Fruit fly (Drosophila melanogaster) whole organism, adult: ENCODE results near the gene CG44774.

Source experiments
- CG5204 ChIP-seq: fragments of 200-800 bp; sonication (Bioruptor generic); optimal IDR thresholded peaks from 2 replicates; lab custom pipeline; 2016; ENCODE audit warnings: missing biosample characterization, missing genetic modification characterization
- CG7045 ChIP-seq: fragments of 200-800 bp; sonication (Bioruptor generic); optimal IDR thresholded peaks from 2 replicates; lab custom pipeline; 2017; ENCODE audit warnings: missing biosample characterization, mild to moderate bottlenecking, missing genetic modification characterization
- Clk ChIP-seq: fragments of 200-800 bp; sonication (Bioruptor generic); optimal IDR thresholded peaks from 2 replicates; lab custom pipeline; 2017; ENCODE audit warnings: missing biosample characterization, missing genetic modification characterization
- pad ChIP-seq: fragments of 200-800 bp; sonication (Bioruptor generic); optimal IDR thresholded peaks from 3 replicates; lab custom pipeline; 2017; ENCODE audit warnings: missing biosample characterization, missing genetic modification characterization, mild to moderate bottlenecking, moderate library complexity, missing genetic modification reagents
- tj ChIP-seq: fragments of 200-800 bp; sonication (Bioruptor generic); optimal IDR thresholded peaks from 3 replicates; lab custom pipeline; 2017; ENCODE audit warnings: missing biosample characterization, mild to moderate bottlenecking, missing genetic modification characterization, moderate library complexity

DNA sequence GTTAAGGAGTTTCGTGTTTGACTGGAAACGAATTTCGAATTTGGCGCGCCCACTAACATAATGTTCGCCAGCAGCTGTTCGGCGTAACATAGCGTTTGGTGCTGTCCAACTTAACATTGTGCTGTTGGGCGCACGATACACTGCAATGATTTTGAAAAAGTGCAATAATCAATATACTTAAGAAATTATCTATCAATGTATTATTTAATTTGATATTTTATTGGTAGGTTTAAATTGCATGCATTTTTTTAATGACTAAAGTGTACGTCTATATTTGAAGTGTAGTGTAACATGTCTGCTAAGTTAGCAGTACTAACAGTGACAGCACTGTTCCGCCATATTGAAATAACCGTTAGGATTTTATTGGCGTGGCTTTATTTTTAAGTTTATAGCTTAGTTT is 31.3 kb downstream of the CG44774 start, which contains the start of gene CG6927:
- TF ChIP-seq tj (GFP tag; lab: Kevin White, UChicago) (peak; percentile 47), Clk (GFP tag; lab: Kevin White, UChicago) (peak; percentile 4), pad (GFP tag; lab: Kevin White, UChicago) (peak; percentile 36), CG5204 (GFP tag; lab: Kevin White, UChicago) (no peak), CG7045 (peak; percentile 52)
